Fruit fly (Drosophila melanogaster): Measurements from ENCODE around the gene CG7140.
A peak's percentile ranks its signal among the peaks of the same experiment; 100 is the strongest.

The CG7140 gene

DNA sequence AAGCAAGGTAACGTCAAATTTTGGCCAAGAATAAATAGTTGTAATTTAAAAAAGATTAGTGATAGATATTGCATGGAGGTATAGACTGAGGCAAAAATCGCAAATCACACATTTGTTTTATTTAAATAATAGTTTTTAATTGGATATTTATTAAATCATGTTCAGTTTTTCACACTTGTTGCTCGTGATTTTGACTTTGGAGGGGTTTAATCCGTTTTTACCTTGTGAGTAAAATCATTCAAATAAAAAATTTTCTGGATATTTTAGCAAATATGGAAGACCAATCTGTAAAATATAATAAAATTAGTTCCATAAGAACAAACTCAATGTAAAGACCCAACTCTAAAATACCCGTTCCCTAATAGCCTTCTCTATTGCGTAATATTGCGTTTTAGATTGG is at the start of gene CG7140:
Gene CG7140 (minus strand): TSS at position 101 of the 400 bp plus-strand sequence.
- no peak for TF ChIP-seq CTCF (optimal IDR thresholded peaks at IDR 0.05)
- TF ChIP-seq CG8478 (optimal IDR thresholded peaks at IDR 0.05): no peak

DNA sequence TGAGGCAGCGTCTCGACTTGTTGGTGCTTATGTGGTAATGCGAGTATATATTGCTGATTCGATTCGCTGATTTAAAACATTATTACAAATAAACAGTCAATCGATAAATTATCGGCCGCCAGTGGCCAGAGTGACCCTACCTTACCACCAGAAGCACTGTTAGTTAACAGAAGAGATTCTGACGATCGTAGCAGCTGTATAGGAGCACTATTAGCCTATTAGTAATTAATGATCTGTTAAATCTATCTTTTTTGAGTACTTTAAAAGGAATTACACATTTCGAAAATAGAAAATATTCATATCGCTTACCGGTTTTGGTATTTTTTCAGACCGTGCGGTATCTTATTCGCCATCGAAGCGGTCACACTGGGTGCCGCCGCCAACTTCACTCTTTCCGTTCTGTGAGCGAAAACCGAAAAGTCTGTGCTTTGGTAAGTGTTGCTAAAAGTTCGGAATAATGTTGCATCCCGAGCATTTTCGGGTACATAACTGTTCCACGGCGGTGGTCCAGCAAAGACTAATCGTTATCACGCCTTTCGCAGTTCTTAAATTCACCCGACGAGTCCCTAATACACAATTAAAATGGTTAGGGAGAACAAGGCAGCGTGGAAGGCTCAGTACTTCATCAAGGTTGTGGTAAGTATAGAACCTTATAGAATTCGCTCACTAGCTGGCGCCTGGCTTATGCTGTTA is 47.7 kb upstream of the CG7140 start, which contains the start of the genes CG7130 and RpLP0:
Gene CG7130 (minus strand): TSS at position 51 of the 693 bp plus-strand sequence.
Gene RpLP0 (plus strand): TSS at position 162 of the 693 bp plus-strand sequence.
- TF ChIP-seq CTCF (optimal IDR thresholded peaks at IDR 0.05) (peak in 1 of 2 experiments; percentile 29), CG8478 (optimal IDR thresholded peaks at IDR 0.05) (no peak)

DNA sequence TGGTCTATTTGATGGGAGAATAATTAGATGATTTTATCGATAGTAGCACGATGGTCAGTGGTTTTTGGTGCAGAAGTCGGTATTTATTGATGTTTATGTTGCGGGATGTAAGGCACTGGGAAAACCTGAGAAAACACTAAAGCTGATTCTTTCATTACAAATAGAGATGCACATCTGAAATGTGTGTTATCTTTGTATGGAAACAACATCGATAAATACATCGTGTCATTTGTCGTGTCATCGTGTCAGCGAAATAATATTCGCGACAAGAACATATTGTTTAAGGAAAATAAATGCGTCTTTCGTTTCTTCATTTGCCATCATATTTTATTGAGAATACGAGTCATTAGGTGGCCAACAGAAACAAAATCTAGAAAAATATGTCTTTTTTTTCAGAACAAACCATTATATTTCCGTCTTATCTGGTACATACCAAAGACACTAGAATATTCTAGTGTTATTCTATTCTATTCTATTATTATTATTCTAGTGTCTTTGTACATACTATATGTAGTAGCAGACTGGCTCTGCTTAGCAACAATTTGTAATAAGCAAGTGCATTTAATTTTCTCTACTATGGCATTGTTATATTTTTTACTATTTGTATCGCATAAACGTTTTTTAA is 46.3 kb upstream of the CG7140 start, which contains the start of gene CG7133:
Gene CG7133 (minus strand): TSS at position 177 of the 625 bp plus-strand sequence.
- TF ChIP-seq CG8478 (optimal IDR thresholded peaks at IDR 0.05): no peak
- TF ChIP-seq CTCF (optimal IDR thresholded peaks at IDR 0.05): no peak

DNA sequence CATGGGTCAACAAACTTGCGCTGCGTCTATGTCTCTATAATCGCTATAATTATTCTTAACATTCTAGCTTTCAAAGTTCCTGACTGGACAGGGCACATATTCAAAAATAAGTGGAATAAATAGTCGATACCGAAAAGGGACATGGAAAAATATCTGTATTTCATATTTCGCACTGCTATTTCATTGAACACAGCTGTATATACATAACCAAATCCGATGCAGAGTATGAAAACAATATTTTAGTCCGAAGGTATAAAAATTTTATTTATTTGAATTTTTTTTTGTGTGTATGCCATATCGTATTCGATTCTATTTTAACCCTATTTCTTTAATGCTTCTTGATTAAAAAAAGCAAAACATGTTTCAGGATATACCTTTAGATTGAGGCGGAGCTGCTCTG is 44.7 kb upstream of the CG7140 start:
- TF ChIP-seq CG8478 (optimal IDR thresholded peaks at IDR 0.05): no peak
- no peak for TF ChIP-seq CTCF (optimal IDR thresholded peaks at IDR 0.05)

DNA sequence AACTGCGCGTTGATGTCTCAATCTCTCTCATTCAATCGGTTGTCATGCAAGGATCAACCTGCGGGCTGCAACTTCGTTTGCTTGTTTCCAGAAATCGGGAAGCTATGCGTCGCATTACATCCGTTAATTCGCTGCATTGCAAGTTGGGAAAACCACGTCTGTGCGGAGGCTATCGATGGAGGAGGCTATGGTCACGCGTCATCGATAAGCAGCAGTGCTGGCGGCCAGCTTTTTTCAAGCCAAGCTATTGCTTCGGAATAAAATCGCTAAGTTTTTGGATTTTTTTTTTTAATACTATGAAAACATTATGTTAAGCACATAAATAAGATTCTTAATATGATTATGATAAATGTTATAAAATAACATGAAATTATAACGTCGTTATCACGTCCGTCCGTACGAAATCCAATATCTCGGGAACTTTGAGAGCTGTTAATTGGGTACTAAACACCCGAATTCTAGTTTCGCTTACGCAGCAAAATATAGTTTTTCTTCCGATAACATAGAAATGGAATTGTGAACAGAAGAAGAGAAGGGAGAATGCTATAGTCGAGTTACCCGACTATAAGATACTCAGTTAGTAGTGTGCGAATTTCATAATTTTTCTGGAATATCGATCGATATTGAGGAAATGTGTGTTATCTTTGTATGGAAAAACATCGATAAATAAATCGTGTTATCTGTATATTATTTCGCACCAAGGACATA is 43.7 kb upstream of the CG7140 start, which contains the start of gene CG7139:
Gene CG7139 (minus strand): TSS at position 162 of the 708 bp plus-strand sequence.
- TF ChIP-seq CTCF (optimal IDR thresholded peaks at IDR 0.05): no peak
- no peak for TF ChIP-seq CG8478 (optimal IDR thresholded peaks at IDR 0.05)

DNA sequence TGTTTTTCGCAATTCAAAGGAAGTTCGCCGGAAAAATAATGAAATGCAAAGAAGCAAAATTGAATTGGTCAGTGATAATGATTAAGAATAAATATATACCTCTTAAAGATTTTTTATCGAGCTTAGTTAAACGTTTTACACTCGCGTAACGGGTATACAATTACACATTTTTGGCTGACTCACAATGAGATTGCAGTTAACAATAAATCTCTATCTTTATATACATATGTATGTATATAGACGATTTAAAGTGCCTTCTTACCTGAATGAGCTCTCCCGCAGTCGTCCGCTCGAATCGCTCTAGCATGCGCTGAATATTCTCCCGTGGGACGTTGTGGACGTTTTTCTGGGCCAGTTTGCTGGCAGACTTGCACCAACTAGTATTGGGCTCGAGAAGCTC is 42.4 kb upstream of the CG7140 start:
- TF ChIP-seq CG8478 (optimal IDR thresholded peaks at IDR 0.05) (no peak), CTCF (optimal IDR thresholded peaks at IDR 0.05) (no peak)

DNA sequence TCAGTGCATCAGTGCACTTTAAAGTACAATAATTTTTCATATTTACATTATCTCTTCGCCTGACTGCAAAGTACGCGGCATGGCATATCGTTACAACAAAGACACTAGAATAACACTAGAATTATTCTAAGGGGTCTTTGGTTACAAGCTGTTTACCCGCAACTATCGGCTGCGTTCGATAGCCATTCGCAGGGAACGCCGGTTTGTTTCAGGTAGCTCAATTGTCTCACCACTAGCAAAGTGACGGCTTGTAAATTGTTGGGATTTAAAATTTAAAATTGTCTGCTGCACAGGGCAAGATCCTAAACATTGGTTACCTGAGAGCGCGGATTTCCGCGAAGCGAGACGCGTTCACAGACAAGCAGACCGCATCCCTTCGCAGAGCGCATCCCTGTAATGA is 37.6 kb upstream of the CG7140 start, which contains the start of gene CG14561:
Gene CG14561 (plus strand): TSS at position 214 of the 400 bp plus-strand sequence.
- TF ChIP-seq CTCF (optimal IDR thresholded peaks at IDR 0.05): peak; percentile 16 to 41
- TF ChIP-seq CG8478 (optimal IDR thresholded peaks at IDR 0.05): no peak

DNA sequence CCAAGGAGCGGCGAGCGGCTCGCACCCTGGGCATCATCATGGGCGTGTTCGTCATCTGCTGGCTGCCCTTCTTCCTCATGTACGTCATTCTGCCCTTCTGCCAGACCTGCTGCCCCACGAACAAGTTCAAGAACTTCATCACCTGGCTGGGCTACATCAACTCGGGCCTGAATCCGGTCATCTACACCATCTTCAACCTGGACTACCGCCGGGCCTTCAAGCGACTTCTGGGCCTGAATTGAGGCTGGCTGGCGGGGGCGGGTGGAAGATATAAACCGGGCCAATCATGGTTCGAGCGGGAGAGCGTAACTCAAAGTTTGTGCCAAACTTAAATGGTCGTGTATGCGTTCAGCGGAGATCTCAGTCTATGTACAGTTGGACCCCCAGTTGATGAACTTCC is 35.7 kb upstream of the CG7140 start:
- no peak for TF ChIP-seq CTCF (optimal IDR thresholded peaks at IDR 0.05)
- TF ChIP-seq CG8478 (optimal IDR thresholded peaks at IDR 0.05): no peak

DNA sequence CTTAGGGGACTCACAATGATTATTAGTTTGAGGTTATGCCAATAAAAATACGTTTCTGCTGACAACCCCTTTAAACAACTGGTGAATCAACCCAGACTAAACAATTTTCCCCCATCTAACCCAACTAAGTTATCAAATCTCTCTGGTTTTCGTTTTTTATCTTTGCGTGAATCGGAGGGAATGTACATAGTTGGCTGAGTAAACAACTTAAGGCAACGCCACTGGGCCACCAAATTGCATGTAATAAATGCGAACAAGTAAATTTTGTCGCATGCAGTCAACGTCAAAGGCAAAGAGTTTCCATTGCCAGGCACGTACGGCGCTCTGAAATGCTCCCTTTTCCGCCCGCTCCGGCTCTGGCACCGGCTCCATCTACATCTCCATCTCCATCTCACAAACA is 25.2 kb upstream of the CG7140 start:
- no peak for TF ChIP-seq CG8478 (optimal IDR thresholded peaks at IDR 0.05)

DNA sequence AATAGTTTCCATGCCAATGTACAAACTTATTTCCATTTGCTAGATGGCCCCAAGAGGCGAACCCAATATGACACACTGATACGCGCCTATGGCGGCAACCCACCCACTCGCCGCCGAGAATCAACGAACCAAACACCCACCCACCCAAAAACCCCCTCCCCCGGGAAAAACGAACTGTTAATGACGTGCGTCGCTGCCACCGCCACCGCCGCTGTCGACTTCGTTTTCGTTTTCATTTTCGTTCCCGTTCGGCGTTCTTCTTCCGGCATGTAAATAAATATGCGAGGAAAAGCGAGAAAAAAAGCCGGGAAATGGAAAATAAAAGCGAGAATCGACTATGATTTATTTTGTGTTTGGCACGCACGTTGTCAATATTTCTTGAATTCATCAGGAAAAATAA is 23.0 kb upstream of the CG7140 start:
- TF ChIP-seq CG8478 (optimal IDR thresholded peaks at IDR 0.05): no peak
- TF ChIP-seq CTCF (optimal IDR thresholded peaks at IDR 0.05): no peak

DNA sequence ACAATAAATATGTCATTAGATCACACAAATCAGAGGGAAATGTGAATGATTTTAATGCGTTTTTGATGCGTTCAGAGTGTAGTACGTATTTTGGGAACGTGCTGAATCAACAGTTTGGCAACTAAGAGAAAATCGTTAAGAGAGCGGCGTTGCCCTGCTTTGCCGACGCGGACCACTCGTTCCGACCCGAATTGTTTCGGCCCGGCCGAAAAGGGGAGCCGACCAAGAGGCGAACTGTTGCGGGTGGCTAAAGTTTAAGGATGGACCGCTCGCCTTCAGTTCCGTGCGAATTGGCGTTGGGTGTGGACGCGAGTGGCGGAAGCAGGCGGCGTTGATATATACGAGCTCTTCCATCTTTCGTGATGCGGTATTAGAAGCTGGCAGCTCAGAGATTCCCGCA is 6.6 kb upstream of the CG7140 start, which contains the start of gene Oct-TyrR:
Gene Oct-TyrR (plus strand): TSS at position 287 of the 400 bp plus-strand sequence.
- no peak for TF ChIP-seq CTCF (optimal IDR thresholded peaks at IDR 0.05)
- no peak for TF ChIP-seq CG8478 (optimal IDR thresholded peaks at IDR 0.05)

DNA sequence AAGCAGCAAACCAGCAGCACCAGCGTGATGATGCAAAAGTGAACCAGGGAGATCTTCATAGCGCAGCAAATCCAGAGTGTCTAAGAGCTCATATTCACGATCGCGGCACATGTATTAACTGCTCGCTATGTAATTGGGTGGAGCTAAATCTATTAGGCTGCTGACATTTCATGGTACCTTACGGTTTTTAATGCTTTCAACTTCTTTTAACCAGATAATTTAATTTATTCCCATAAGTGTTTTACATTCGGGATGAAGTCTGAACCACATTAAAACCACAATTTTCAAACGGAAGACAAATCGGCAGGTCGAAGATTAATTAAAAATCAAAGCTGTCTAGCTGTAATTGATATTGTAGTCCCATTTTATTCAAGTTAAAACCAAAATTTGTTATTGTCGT is 1.5 kb upstream of the CG7140 start, which contains the start of gene CG43392:
Gene CG43392 (minus strand): TSS at position 101 of the 400 bp plus-strand sequence.
- TF ChIP-seq CTCF (optimal IDR thresholded peaks at IDR 0.05): no peak
- no peak for TF ChIP-seq CG8478 (optimal IDR thresholded peaks at IDR 0.05)

DNA sequence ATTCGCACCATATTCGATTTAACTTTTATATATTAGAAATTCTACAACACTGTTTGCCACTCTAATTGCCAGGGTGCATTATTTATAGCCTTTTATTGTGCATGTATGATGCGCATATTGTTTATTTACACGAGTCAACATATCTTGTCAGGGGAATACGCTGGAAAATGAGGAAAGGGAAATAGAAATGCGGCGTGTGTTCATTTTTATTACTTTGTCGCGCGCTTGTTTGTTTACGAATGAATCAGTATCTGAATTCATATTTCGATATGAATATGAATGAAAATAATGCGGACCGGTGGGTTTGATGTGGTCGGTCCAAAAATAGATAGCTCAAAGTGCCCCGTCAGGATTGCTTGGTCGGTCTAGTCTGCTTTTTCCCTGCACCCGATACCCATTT is 22.0 kb downstream of the CG7140 start:
- TF ChIP-seq CG8478 (optimal IDR thresholded peaks at IDR 0.05): no peak
- no peak for TF ChIP-seq CTCF (optimal IDR thresholded peaks at IDR 0.05)

DNA sequence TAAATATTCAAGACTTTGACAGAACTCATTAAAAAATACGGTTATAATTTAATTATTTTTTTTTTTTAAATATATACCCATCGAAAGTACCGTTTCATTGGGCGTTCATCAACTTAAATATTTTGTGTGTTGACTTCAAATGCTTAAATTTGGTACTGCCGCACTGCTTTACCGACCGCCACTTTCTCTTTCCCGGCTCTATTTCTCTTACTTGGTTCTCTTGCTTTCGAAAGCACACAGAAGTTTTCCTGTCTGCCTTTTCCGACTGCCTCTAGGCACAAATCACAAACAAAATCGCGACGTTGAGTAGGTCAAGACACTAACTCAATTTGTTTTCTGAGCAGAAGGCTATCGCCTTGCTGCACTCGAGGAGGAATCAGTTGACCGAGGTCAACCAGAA is 34.1 kb downstream of the CG7140 start:
- TF ChIP-seq CTCF (optimal IDR thresholded peaks at IDR 0.05) (no peak), CG8478 (optimal IDR thresholded peaks at IDR 0.05) (no peak)

DNA sequence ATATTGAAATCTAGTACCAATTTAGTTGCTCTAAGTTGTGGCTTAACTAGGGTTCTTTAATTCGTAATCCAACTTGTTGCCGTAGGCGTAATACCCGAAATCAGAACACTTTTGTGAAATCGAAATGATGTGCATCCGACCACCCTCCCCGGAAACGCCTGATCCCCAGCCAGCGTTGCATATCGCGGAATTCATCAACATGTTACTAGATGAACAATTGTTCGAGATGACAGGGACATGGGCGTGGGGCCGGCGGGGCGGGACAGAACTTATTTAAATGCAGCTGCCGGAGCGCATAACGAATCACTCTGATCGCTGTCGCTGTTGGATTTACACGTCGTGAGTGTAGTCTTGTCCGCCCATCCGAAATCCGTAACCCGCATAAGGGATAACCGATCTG is 43.2 kb downstream of the CG7140 start, which contains the start of gene Act79B:
Gene Act79B (plus strand): TSS at position 301 of the 400 bp plus-strand sequence.
- TF ChIP-seq CTCF (optimal IDR thresholded peaks at IDR 0.05): no peak
- no peak for TF ChIP-seq CG8478 (optimal IDR thresholded peaks at IDR 0.05)
